Fruit fly (Drosophila melanogaster): ENCODE measurements around the gene dmrt99B.

dmrt99B gene

dm6 chr3R:29737891-29738290, 45.5 kb downstream of the dmrt99B start, which contains the start of gene Gnpnat (continued):
- TF ChIP-seq Hr3 (GFP tag; optimal IDR thresholded peaks at IDR 0.05), result peak; percentile 6
- peak; percentile 29 for TF ChIP-seq Spps (tag; optimal IDR thresholded peaks at IDR 0.05)
- TF ChIP-seq ssp (GFP tag; IDR thresholded peaks at IDR 0.05), result no peak
- TF ChIP-seq psq (GFP tag; optimal IDR thresholded peaks at IDR 0.05), result peak; percentile 43
- peak; percentile 60 for TF ChIP-seq CG9727 (GFP tag; optimal IDR thresholded peaks at IDR 0.05)
- TF ChIP-seq Blimp-1 (GFP tag; optimal IDR thresholded peaks at IDR 0.05), result peak; percentile 58
- TF ChIP-seq ERR (GFP tag; optimal IDR thresholded peaks at IDR 0.05), result no peak
- no peak for TF ChIP-seq mirr (GFP tag; optimal IDR thresholded peaks at IDR 0.05)
- TF ChIP-seq Hmr (GFP tag; optimal IDR thresholded peaks at IDR 0.05), result peak; percentile 74
- TF ChIP-seq eyg (GFP tag; optimal IDR thresholded peaks at IDR 0.05), result no peak
- peak; percentile 62 for TF ChIP-seq gcm (GFP tag; optimal IDR thresholded peaks at IDR 0.05)
- TF ChIP-seq Med (GFP tag), result peak; percentile 44
- TF ChIP-seq fd96Cb (tag; optimal IDR thresholded peaks at IDR 0.05), result peak; percentile 38
- TF ChIP-seq CG13424 (tag; optimal IDR thresholded peaks at IDR 0.05), result peak; percentile 68
- peak; percentile 67 for TF ChIP-seq Fer3 (tag; optimal IDR thresholded peaks at IDR 0.05)
- no peak for TF ChIP-seq her (GFP tag; optimal IDR thresholded peaks at IDR 0.05)
- peak; percentile 48 for TF ChIP-seq HHEX (GFP tag; optimal IDR thresholded peaks at IDR 0.05)
- no peak for TF ChIP-seq CG17186 (GFP tag; optimal IDR thresholded peaks at IDR 0.05)
- peak; percentile 63 for TF ChIP-seq dmrt99B (tag; optimal IDR thresholded peaks at IDR 0.05)
- peak; percentile 58 for TF ChIP-seq CG2120 (GFP tag; optimal IDR thresholded peaks at IDR 0.05)
- no peak for TF ChIP-seq CG7928 (GFP tag; optimal IDR thresholded peaks at IDR 0.05)
- TF ChIP-seq CG9437 (GFP tag; optimal IDR thresholded peaks at IDR 0.05), result peak; percentile 99
- TF ChIP-seq YL-1 (GFP tag; optimal IDR thresholded peaks at IDR 0.05), result no peak
- peak; percentile 32 for TF ChIP-seq CG14710 (tag; optimal IDR thresholded peaks at IDR 0.05)
- TF ChIP-seq bcd (GFP tag; optimal IDR thresholded peaks at IDR 0.05), result peak; percentile 46
- peak; percentile 5 for TF ChIP-seq Chrac-16 (GFP tag; optimal IDR thresholded peaks at IDR 0.05)
- TF ChIP-seq ap (GFP tag; IDR thresholded peaks at IDR 0.05), result no peak
- TF ChIP-seq Antp (GFP tag; optimal IDR thresholded peaks at IDR 0.05), result no peak
- peak; percentile 18 for TF ChIP-seq CG18476 (GFP tag; optimal IDR thresholded peaks at IDR 0.05)
- no peak for TF ChIP-seq slp2 (GFP tag; optimal IDR thresholded peaks at IDR 0.05)
- TF ChIP-seq inv (GFP tag; IDR thresholded peaks at IDR 0.05; ENCODE audit: partially characterized antibody), result no peak
- peak; percentile 75 for TF ChIP-seq CG12391 (tag; optimal IDR thresholded peaks at IDR 0.05)
- peak; percentile 37 for TF ChIP-seq CG4424 (GFP tag; optimal IDR thresholded peaks at IDR 0.05)
- peak; percentile 38 for TF ChIP-seq fd3F (GFP tag; optimal IDR thresholded peaks at IDR 0.05)
- peak; percentile 46 for TF ChIP-seq CG10267 (tag; optimal IDR thresholded peaks at IDR 0.05)
- peak; percentile 67 for TF ChIP-seq PHDP (tag; optimal IDR thresholded peaks at IDR 0.05)
- TF ChIP-seq Awh (GFP tag; IDR thresholded peaks at IDR 0.05), result no peak
- TF ChIP-seq odd (GFP tag; optimal IDR thresholded peaks at IDR 0.05), result peak; percentile 39
- TF ChIP-seq Nf-YA (GFP tag; IDR thresholded peaks at IDR 0.05), result no peak
- peak; percentile 6 for TF ChIP-seq Max (GFP tag; optimal IDR thresholded peaks at IDR 0.05)
- TF ChIP-seq crol (GFP tag; IDR thresholded peaks at IDR 0.05), result no peak
- TF ChIP-seq CG17328 (GFP tag; IDR thresholded peaks at IDR 0.05), result no peak
- TF ChIP-seq Usf (GFP tag; optimal IDR thresholded peaks at IDR 0.05), result no peak
- peak; percentile 41 for TF ChIP-seq CG10147 (GFP tag; optimal IDR thresholded peaks at IDR 0.05)
- TF ChIP-seq slbo (GFP tag; IDR thresholded peaks at IDR 0.05), result no peak
- no peak for TF ChIP-seq Elba2 (GFP tag; optimal IDR thresholded peaks at IDR 0.05)
- no peak for TF ChIP-seq toy (GFP tag; IDR thresholded peaks at IDR 0.05)
- TF ChIP-seq CG33557 (GFP tag; optimal IDR thresholded peaks at IDR 0.05), result peak; percentile 1
- TF ChIP-seq sd (tag; optimal IDR thresholded peaks at IDR 0.05), result peak; percentile 8
- TF ChIP-seq Meics (GFP tag; optimal IDR thresholded peaks at IDR 0.05), result peak; percentile 73
- TF ChIP-seq CG12659 (GFP tag; optimal IDR thresholded peaks at IDR 0.05), result peak; percentile 55

All from whole organism, embryonic.